Fruit fly (Drosophila melanogaster) whole organism, embryonic: ENCODE measurements around the gene MBD-like.

Experiments
- Atf-2 ChIP-seq: fragments of 200-800 bp; sonication (Bioruptor generic); optimal IDR thresholded peaks from 2 replicates; lab custom pipeline; 2016; ENCODE audit warnings: missing biosample characterization, missing genetic modification characterization
- Atf6 ChIP-seq: fragments of 200-800 bp; sonication (Bioruptor generic); IDR thresholded peaks from 2 replicates; pipeline ENCODE4 v1.3.6; 2022; ENCODE audit warnings: missing biosample characterization, missing genetic modification characterization
- CG11085 ChIP-seq: fragments of 200-800 bp; sonication (Bioruptor generic); IDR thresholded peaks from 2 replicates; pipeline ENCODE4 v1.3.6; 2022; ENCODE audit warnings: missing biosample characterization, missing genetic modification characterization
- CG12104 ChIP-seq: fragments of 200-800 bp; sonication (Bioruptor generic); optimal IDR thresholded peaks from 3 replicates; lab custom pipeline; 2016; ENCODE audit warnings: missing biosample characterization, missing genetic modification characterization
- CG12155 ChIP-seq: fragments of 200-800 bp; sonication (Bioruptor generic); optimal IDR thresholded peaks from 3 replicates; lab custom pipeline; 2016; ENCODE audit warnings: missing biosample characterization, missing genetic modification characterization
- CG12236 ChIP-seq: fragments of 200-800 bp; sonication (Bioruptor generic); optimal IDR thresholded peaks from 2 replicates; lab custom pipeline; 2016; ENCODE audit warnings: missing biosample characterization, missing genetic modification characterization
- CG1233 ChIP-seq: fragments of 200-800 bp; sonication (Bioruptor generic); optimal IDR thresholded peaks from 4 replicates; lab custom pipeline; 2018; ENCODE audit warnings: missing biosample characterization, mild to moderate bottlenecking, missing genetic modification characterization
- CG13296 ChIP-seq: fragments of 200-800 bp; sonication (Bioruptor generic); optimal IDR thresholded peaks from 3 replicates; lab custom pipeline; 2018; ENCODE audit warnings: missing biosample characterization, mild to moderate bottlenecking, missing genetic modification characterization
- CG14441 ChIP-seq: fragments of 200-800 bp; sonication (Bioruptor generic); IDR thresholded peaks from 2 replicates; pipeline ENCODE4 v1.3.6; 2022; ENCODE audit warnings: missing biosample characterization, missing genetic modification characterization
- CG15696 ChIP-seq: fragments of 200-800 bp; sonication (Bioruptor generic); optimal IDR thresholded peaks from 2 replicates; lab custom pipeline; 2019; ENCODE audit warnings: missing biosample characterization, mild to moderate bottlenecking, missing genetic modification characterization, moderate library complexity
- CG1602 ChIP-seq: fragments of 200-800 bp; sonication (Bioruptor generic); optimal IDR thresholded peaks from 3 replicates; lab custom pipeline; 2016; ENCODE audit warnings: missing biosample characterization, missing genetic modification characterization
- CG31441 ChIP-seq: fragments of 200-800 bp; sonication (Bioruptor generic); IDR thresholded peaks from 2 replicates; pipeline ENCODE4 v1.3.6; 2022; ENCODE audit warnings: missing biosample characterization, missing genetic modification characterization
- CG3838 ChIP-seq: fragments of 200-800 bp; sonication (Bioruptor generic); optimal IDR thresholded peaks from 3 replicates; lab custom pipeline; 2016; ENCODE audit warnings: missing biosample characterization, missing genetic modification characterization
- CG4820 ChIP-seq: fragments of 200-800 bp; sonication (Bioruptor generic); optimal IDR thresholded peaks from 3 replicates; lab custom pipeline; 2016; ENCODE audit warnings: missing biosample characterization, missing genetic modification characterization
- CG6272 ChIP-seq: fragments of 200-800 bp; sonication (Bioruptor generic); IDR thresholded peaks from 2 replicates; pipeline ENCODE4 v1.3.6; 2022; ENCODE audit warnings: missing biosample characterization, missing genetic modification characterization
- CG7839 ChIP-seq: fragments of 200-800 bp; sonication (Bioruptor generic); optimal IDR thresholded peaks from 3 replicates; lab custom pipeline; 2018; ENCODE audit warnings: missing biosample characterization, mild to moderate bottlenecking, missing genetic modification characterization, moderate library complexity
- CG7987 ChIP-seq: fragments of 200-800 bp; sonication (Bioruptor generic); optimal IDR thresholded peaks from 2 replicates; lab custom pipeline; 2018; ENCODE audit warnings: missing biosample characterization, mild to moderate bottlenecking, missing genetic modification characterization, moderate library complexity
- Dad ChIP-seq: fragments of 200-800 bp; sonication (Bioruptor generic); optimal IDR thresholded peaks from 3 replicates; lab custom pipeline; 2016; ENCODE audit warnings: missing biosample characterization, missing genetic modification characterization
- ERR ChIP-seq: fragments of 200-800 bp; sonication (Bioruptor generic); optimal IDR thresholded peaks from 2 replicates; lab custom pipeline; 2016; ENCODE audit warnings: missing biosample characterization, missing genetic modification characterization
- Gug ChIP-seq: fragments of 200-800 bp; sonication (Bioruptor generic); IDR thresholded peaks from 4 replicates; pipeline ENCODE4 v1.3.6; 2022; ENCODE audit warnings: missing biosample characterization, missing genetic modification characterization
- H2.0 ChIP-seq: fragments of 200-800 bp; sonication (Bioruptor generic); IDR thresholded peaks from 2 replicates; pipeline ENCODE4 v1.3.6; 2022; ENCODE audit warnings: missing biosample characterization, missing genetic modification characterization
- Hmx ChIP-seq: fragments of 200-800 bp; sonication (Bioruptor generic); optimal IDR thresholded peaks from 2 replicates; lab custom pipeline; 2016; ENCODE audit warnings: missing biosample characterization, missing genetic modification characterization
- NFAT ChIP-seq: fragments of 200-800 bp; sonication (Bioruptor generic); IDR thresholded peaks from 2 replicates; pipeline ENCODE4 v1.3.6; 2022; ENCODE audit warnings: missing biosample characterization, missing genetic modification characterization
- NK7.1 ChIP-seq: fragments of 200-800 bp; sonication (Bioruptor generic); optimal IDR thresholded peaks from 3 replicates; lab custom pipeline; 2016; ENCODE audit warnings: missing biosample characterization, missing genetic modification characterization
- Nf-YC ChIP-seq: fragments of 200-800 bp; optimal IDR thresholded peaks from 3 replicates; lab custom pipeline; 2019; ENCODE audit warnings: missing biosample characterization, mild to moderate bottlenecking, missing genetic modification characterization, moderate library complexity
- Rx ChIP-seq: fragments of 200-800 bp; sonication (Bioruptor generic); IDR thresholded peaks from 2 replicates; pipeline ENCODE4 v1.3.6; 2022; ENCODE audit warnings: missing biosample characterization, missing genetic modification characterization
- Sin3A ChIP-seq: fragments of >200 bp; optimal IDR thresholded peaks from 2 replicates; lab custom pipeline; 2018
- Tbp ChIP-seq: fragments of >200 bp; optimal IDR thresholded peaks from 2 replicates; lab custom pipeline; 2018; ENCODE audit warnings: missing biosample characterization, missing genetic modification characterization
- YL-1 ChIP-seq: fragments of 200-800 bp; sonication (Bioruptor generic); optimal IDR thresholded peaks from 3 replicates; lab custom pipeline; 2017; ENCODE audit warnings: missing biosample characterization, mild to moderate bottlenecking, missing genetic modification characterization
- ara ChIP-seq: fragments of 200-800 bp; sonication (Bioruptor generic); IDR thresholded peaks from 2 replicates; pipeline ENCODE4 v1.3.6; 2022; ENCODE audit warnings: missing biosample characterization, missing genetic modification characterization
- br ChIP-seq: fragments of >200 bp; optimal IDR thresholded peaks from 2 replicates; lab custom pipeline; 2017
- cg ChIP-seq: fragments of 200-800 bp; sonication (Bioruptor generic); optimal IDR thresholded peaks from 3 replicates; lab custom pipeline; 2019; ENCODE audit warnings: missing biosample characterization, mild to moderate bottlenecking, missing genetic modification characterization, moderate library complexity
- ci ChIP-seq: fragments of 200-800 bp; sonication (Bioruptor generic); IDR thresholded peaks from 3 replicates; pipeline ENCODE4 v1.3.6; 2022; ENCODE audit warnings: missing biosample characterization, missing genetic modification characterization
- crp ChIP-seq, 2 experiments: fragments of 200-800 bp; sonication (Bioruptor generic); optimal IDR thresholded peaks; 2 replicates in 1 of 2; 3 replicates in 1 of 2; lab custom pipeline; 2017; ENCODE audit warnings: missing biosample characterization in 2 of 2, missing genetic modification characterization in 2 of 2, mild to moderate bottlenecking in 1 of 2, moderate library complexity in 1 of 2
- dati ChIP-seq: fragments of 200-800 bp; sonication (Bioruptor generic); IDR thresholded peaks from 2 replicates; pipeline ENCODE4 v1.3.6; 2022; ENCODE audit warnings: missing biosample characterization, missing genetic modification characterization
- dpn ChIP-seq, 2 experiments: fragments of 200-800 bp; sonication (Bioruptor generic); optimal IDR thresholded peaks; 3 replicates each; lab custom pipeline; 2016; ENCODE audit warnings: missing biosample characterization in 2 of 2, missing genetic modification characterization in 2 of 2
- en ChIP-seq: fragments of 200-800 bp; sonication (Bioruptor generic); optimal IDR thresholded peaks from 2 replicates; lab custom pipeline; 2016; ENCODE audit warnings: missing biosample characterization, missing genetic modification characterization
- esg ChIP-seq: fragments of 200-800 bp; sonication (Bioruptor generic); conservative IDR thresholded peaks from 2 replicates; pipeline ENCODE4 v1.3.6; 2022; ENCODE audit warnings: missing biosample characterization, missing genetic modification characterization
- fd64A ChIP-seq: fragments of 200-800 bp; sonication (Bioruptor generic); optimal IDR thresholded peaks from 3 replicates; lab custom pipeline; 2018; ENCODE audit warnings: missing biosample characterization, mild to moderate bottlenecking, missing genetic modification characterization
- gce ChIP-seq: fragments of 200-800 bp; sonication (Bioruptor generic); IDR thresholded peaks from 3 replicates; pipeline ENCODE4 v1.3.6; 2022; ENCODE audit warnings: missing biosample characterization, missing genetic modification characterization
- hb ChIP-seq: fragments of 200-800 bp; sonication (Bioruptor generic); IDR thresholded peaks from 3 replicates; pipeline ENCODE4 v1.3.6; 2022; ENCODE audit warnings: missing biosample characterization, missing genetic modification characterization; ENCODE audit not compliant: partially characterized antibody
- ken ChIP-seq: fragments of 200-800 bp; sonication (Bioruptor generic); IDR thresholded peaks from 3 replicates; pipeline ENCODE4 v1.3.6; 2022; ENCODE audit warnings: missing biosample characterization, missing genetic modification characterization
- mam ChIP-seq: fragments of 200-800 bp; sonication (Bioruptor generic); optimal IDR thresholded peaks from 3 replicates; lab custom pipeline; 2016; ENCODE audit warnings: missing biosample characterization, missing genetic modification characterization
- pb ChIP-seq: fragments of 200-800 bp; sonication (Bioruptor generic); optimal IDR thresholded peaks from 3 replicates; lab custom pipeline; 2016; ENCODE audit warnings: missing biosample characterization, missing genetic modification characterization
- peb ChIP-seq: fragments of 200-800 bp; sonication (Bioruptor generic); IDR thresholded peaks from 2 replicates; pipeline ENCODE4 v1.3.6; 2022; ENCODE audit warnings: missing biosample characterization, missing genetic modification characterization
- rib ChIP-seq: fragments of 200-800 bp; sonication (Bioruptor generic); IDR thresholded peaks from 2 replicates; pipeline ENCODE4 v1.3.6; 2022; ENCODE audit warnings: missing biosample characterization, missing genetic modification characterization
- row ChIP-seq: fragments of 200-800 bp; sonication (Bioruptor generic); IDR thresholded peaks from 3 replicates; pipeline ENCODE4 v1.3.6; 2022; ENCODE audit warnings: missing biosample characterization, missing genetic modification characterization
- schlank ChIP-seq: fragments of 200-800 bp; sonication (Bioruptor generic); optimal IDR thresholded peaks from 2 replicates; lab custom pipeline; 2018; ENCODE audit warnings: missing biosample characterization, mild to moderate bottlenecking, missing genetic modification characterization
- sd ChIP-seq: fragments of 200-800 bp; sonication (Bioruptor generic); optimal IDR thresholded peaks from 3 replicates; lab custom pipeline; 2018; ENCODE audit warnings: missing biosample characterization, mild to moderate bottlenecking, missing genetic modification characterization, moderate library complexity
- slp2 ChIP-seq: fragments of 200-800 bp; sonication (Bioruptor generic); optimal IDR thresholded peaks from 2 replicates; lab custom pipeline; 2016; ENCODE audit warnings: missing biosample characterization, missing genetic modification characterization
- tap ChIP-seq: fragments of 200-800 bp; optimal IDR thresholded peaks from 3 replicates; lab custom pipeline; 2019; ENCODE audit warnings: missing biosample characterization, mild to moderate bottlenecking, missing genetic modification characterization, moderate library complexity
- trh ChIP-seq: fragments of 200-800 bp; sonication (Bioruptor generic); optimal IDR thresholded peaks from 2 replicates; lab custom pipeline; 2016; ENCODE audit warnings: missing biosample characterization, missing genetic modification characterization
- yki ChIP-seq: fragments of >200 bp; optimal IDR thresholded peaks from 3 replicates; lab custom pipeline; 2018
- zen ChIP-seq: fragments of 200-800 bp; sonication (Bioruptor generic); optimal IDR thresholded peaks from 3 replicates; lab custom pipeline; 2018; ENCODE audit warnings: missing biosample characterization, mild to moderate bottlenecking, missing genetic modification characterization, moderate library complexity

Gene MBD-like

dm6 chr3R:9513052-9513420 is 46.5 kb upstream of the MBD-like start, which contains the start of the genes Ras85D and Rlb1 (continued):
- TF ChIP-seq CG1602 (GFP tag; lab: Kevin White, UChicago) (peak; percentile 68), gce (no peak), CG31441 (GFP tag; lab: Robert Waterston, UW) (no peak), CG15696 (tag; lab: Kevin White, UChicago) (peak; percentile 62), dpn (GFP tag; optimal IDR thresholded peaks at IDR 0.05; lab: Kevin White, UChicago) (peak; percentile 83), rib (GFP tag; lab: Robert Waterston, UW) (no peak), Atf6 (GFP tag; lab: Robert Waterston, UW) (no peak), slp2 (GFP tag; lab: Kevin White, UChicago) (peak; percentile 39), CG11085 (GFP tag; lab: Robert Waterston, UW) (no peak), br (lab: Kevin White, UChicago) (no peak), CG12236 (GFP tag; lab: Kevin White, UChicago) (peak; percentile 50), ci (GFP tag; lab: Robert Waterston, UW) (no peak), pb (GFP tag; lab: Kevin White, UChicago) (peak; percentile 62), Dad (GFP tag; lab: Kevin White, UChicago) (peak; percentile 67), CG3838 (GFP tag; lab: Kevin White, UChicago) (peak; percentile 61), Atf-2 (GFP tag; lab: Kevin White, UChicago) (peak; percentile 74), CG1233 (GFP tag; lab: Kevin White, UChicago) (peak; percentile 61), ERR (GFP tag; lab: Kevin White, UChicago) (peak; percentile 69), Nf-YC (tag; lab: Kevin White, UChicago) (peak; percentile 77), schlank (tag; lab: Kevin White, UChicago) (peak; percentile 51), YL-1 (GFP tag; lab: Kevin White, UChicago) (peak; percentile 81), crp (GFP tag; optimal IDR thresholded peaks at IDR 0.05; lab: Kevin White, UChicago) (peak in 1 of 2 experiments; percentile 55), CG6272 (GFP tag; lab: Robert Waterston, UW) (peak; percentile 78), CG12104 (peak; percentile 35), tap (tag; lab: Kevin White, UChicago) (peak; percentile 13), cg (no peak), trh (peak; percentile 35), NFAT (GFP tag; lab: Robert Waterston, UW) (no peak), sd (tag; lab: Kevin White, UChicago) (peak; percentile 52), en (GFP tag; lab: Kevin White, UChicago) (peak; percentile 18), fd64A (GFP tag; lab: Kevin White, UChicago) (no peak), CG4820 (GFP tag; lab: Kevin White, UChicago) (peak; percentile 61), yki (no peak), esg (GFP tag; lab: Robert Waterston, UW) (no peak), dati (GFP tag; lab: Robert Waterston, UW) (no peak), Hmx (GFP tag; lab: Kevin White, UChicago) (peak; percentile 47), zen (tag; lab: Kevin White, UChicago) (peak; percentile 8), row (no peak), H2.0 (GFP tag; lab: Robert Waterston, UW) (no peak), ara (GFP tag; lab: Robert Waterston, UW) (no peak), CG7839 (tag; lab: Kevin White, UChicago) (no peak), CG7987 (peak; percentile 45), CG14441 (no peak), peb (no peak), CG13296 (GFP tag; lab: Kevin White, UChicago) (peak; percentile 52), Rx (GFP tag; lab: Robert Waterston, UW) (no peak), Gug (peak; percentile 78; the same call in 3 of the 4 replicates), Tbp (GFP tag; lab: Kevin White, UChicago) (no peak), mam (GFP tag; lab: Kevin White, UChicago) (peak; percentile 89), Sin3A (peak; percentile 98), NK7.1 (GFP tag; lab: Kevin White, UChicago) (peak; percentile 71), CG12155 (peak; percentile 75), hb (GFP tag; lab: Robert Waterston, UW) (no peak), ken (GFP tag; lab: Robert Waterston, UW) (no peak)
